Worm (Caenorhabditis elegans) whole organism, L4 larva: ENCODE measurements around the gene str-6.
"Not testable (repeated sequence)": the region's sequence is repeated elsewhere in the genome, so short reads cannot be mapped to it uniquely, and the experiment has no call there.

Experiments used
- R02D3.7 ChIP-seq: fragments of 150-350 bp; sonication (generic microtip); optimal IDR thresholded peaks from 3 replicates; lab custom pipeline; 2014; ENCODE audit warnings: missing biosample characterization, missing genetic modification characterization
- attf-4 ChIP-seq: sonication (generic microtip); optimal IDR thresholded peaks from 3 replicates; lab custom pipeline; 2017; ENCODE audit warnings: missing biosample characterization, missing genetic modification characterization
- lsy-2 ChIP-seq, 2 experiments: fragments of 150-350 bp in 1 of 2; sonication (generic microtip) in 1 of 2; optimal IDR thresholded peaks; 2 replicates each; lab custom pipeline; 2014 to 2017; ENCODE audit warnings: missing biosample characterization in 2 of 2, missing genetic modification characterization in 2 of 2
- nhr-11 ChIP-seq: fragments of 150-350 bp; optimal IDR thresholded peaks from 2 replicates; lab custom pipeline; 2014; ENCODE audit warnings: missing biosample characterization, missing genetic modification characterization
- nhr-28 ChIP-seq: fragments of 150-350 bp; optimal IDR thresholded peaks from 2 replicates; lab custom pipeline; 2014; ENCODE audit warnings: missing biosample characterization, missing genetic modification characterization
- nhr-42 ChIP-seq: fragments of 200-800 bp; sonication (Bioruptor generic); IDR thresholded peaks from 2 replicates; pipeline ENCODE4 v1.3.6; 2022; ENCODE audit warnings: missing genetic modification characterization, missing compliant biosample characterization
- snpc-1.2 ChIP-seq: fragments of 200-800 bp; sonication (Bioruptor generic); IDR thresholded peaks from 2 replicates; pipeline ENCODE4 v1.3.6; 2022; ENCODE audit warnings: missing genetic modification reagents, missing genetic modification characterization, missing compliant biosample characterization
- zfp-3 ChIP-seq: fragments of 200-800 bp; sonication (Bioruptor generic); conservative IDR thresholded peaks from 2 replicates; pipeline ENCODE4 v1.3.6; 2022; ENCODE audit warnings: missing genetic modification reagents, missing genetic modification characterization, missing compliant biosample characterization
- ztf-11 ChIP-seq: fragments of 150-350 bp; optimal IDR thresholded peaks from 2 replicates; lab custom pipeline; 2014; ENCODE audit warnings: missing biosample characterization, missing genetic modification characterization

DNA sequence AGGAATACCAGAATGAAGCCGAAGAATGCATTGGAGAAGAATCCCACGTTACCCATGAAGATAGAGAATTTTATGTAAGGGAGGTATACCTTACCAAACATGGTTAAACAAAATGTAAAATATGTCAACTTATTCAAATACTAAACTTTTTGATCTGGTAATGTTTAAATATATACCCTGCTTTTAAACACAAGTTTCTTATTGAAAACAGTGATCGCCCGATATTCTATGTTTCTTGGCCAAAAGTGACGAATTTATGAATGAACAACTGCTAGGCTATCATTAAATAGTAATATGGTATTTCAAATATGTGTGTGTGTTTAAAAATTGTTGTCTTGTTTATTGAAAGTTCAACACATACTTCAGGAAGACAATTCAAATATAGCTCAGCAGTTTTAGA is 1.7 kb downstream of the str-6 start, which contains the start of gene T23D5.8:
- TF ChIP-seq attf-4 (tag; lab: Kevin White, UChicago); ztf-11 (tag; lab: Kevin White, UChicago); R02D3.7 (tag; lab: Kevin White, UChicago); nhr-28 (tag; lab: Kevin White, UChicago); snpc-1.2 (GFP tag; lab: Robert Waterston, UW); nhr-11 (tag; lab: Kevin White, UChicago); zfp-3 (GFP tag; lab: Robert Waterston, UW); nhr-42; lsy-2 (tag; optimal IDR thresholded peaks at IDR 0.05; lab: Kevin White, UChicago): not testable (repeated sequence)
